Worm (Caenorhabditis elegans) whole organism, L3 larva: ENCODE data around the gene F13A7.11.

Experiments
- ama-1 ChIP-seq: fragments of 150-350 bp; optimal IDR thresholded peaks from 2 replicates; lab custom pipeline; 2018
- ceh-16 ChIP-seq: sonication (generic microtip); optimal IDR thresholded peaks from 2 replicates; lab custom pipeline; 2017; ENCODE audit warnings: missing biosample characterization, missing genetic modification characterization
- ceh-82 ChIP-seq: fragments of 150-350 bp; optimal IDR thresholded peaks from 2 replicates; lab custom pipeline; 2014; ENCODE audit warnings: missing biosample characterization, missing genetic modification characterization
- daf-12 ChIP-seq: fragments of 150-350 bp; optimal IDR thresholded peaks from 2 replicates; lab custom pipeline; 2014; ENCODE audit warnings: missing biosample characterization, missing genetic modification reagents, missing genetic modification characterization
- egl-27 ChIP-seq: sonication (generic microtip); optimal IDR thresholded peaks from 4 replicates; lab custom pipeline; 2017; ENCODE audit warnings: missing biosample characterization, missing genetic modification reagents, missing genetic modification characterization
- fos-1 ChIP-seq: fragments of 150-350 bp; optimal IDR thresholded peaks from 2 replicates; lab custom pipeline; 2014; ENCODE audit warnings: missing biosample characterization, missing genetic modification characterization
- nhr-11 ChIP-seq: fragments of 150-350 bp; optimal IDR thresholded peaks from 2 replicates; lab custom pipeline; 2014; ENCODE audit warnings: missing biosample characterization, missing genetic modification characterization
- unc-39 ChIP-seq: sonication (generic microtip); optimal IDR thresholded peaks from 4 replicates; lab custom pipeline; 2017; ENCODE audit warnings: missing biosample characterization, missing genetic modification characterization
- unc-62 ChIP-seq: fragments of 150-350 bp; sonication (generic microtip); optimal IDR thresholded peaks from 4 replicates; lab custom pipeline; 2014; ENCODE audit warnings: missing biosample characterization, missing genetic modification reagents, missing genetic modification characterization
- zag-1 ChIP-seq: fragments of 150-350 bp; optimal IDR thresholded peaks from 2 replicates; lab custom pipeline; 2014; ENCODE audit warnings: missing biosample characterization, missing genetic modification characterization

ce11 chrV:16437546-16437945 lies 42.4 kb upstream of the F13A7.11 start, which contains the start of gene F26D2.15:
- no peak for TF ChIP-seq ama-1
- no peak for TF ChIP-seq fos-1 (tag; lab: Kevin White, UChicago)
- TF ChIP-seq unc-62 (GFP tag; lab: Kevin White, UChicago): no peak
- TF ChIP-seq ceh-16: no peak
- TF ChIP-seq unc-39 (tag; lab: Kevin White, UChicago): no peak
- no peak for TF ChIP-seq nhr-11 (tag; lab: Kevin White, UChicago)
- TF ChIP-seq zag-1 (tag; lab: Kevin White, UChicago): no peak
- TF ChIP-seq daf-12 (tag; lab: Kevin White, UChicago): no peak
- TF ChIP-seq egl-27: no peak
- no peak for TF ChIP-seq ceh-82 (tag; lab: Kevin White, UChicago)
